Worm (Caenorhabditis elegans): Measurements from ENCODE around the gene R11D1.1.

R11D1.1 gene

DNA sequence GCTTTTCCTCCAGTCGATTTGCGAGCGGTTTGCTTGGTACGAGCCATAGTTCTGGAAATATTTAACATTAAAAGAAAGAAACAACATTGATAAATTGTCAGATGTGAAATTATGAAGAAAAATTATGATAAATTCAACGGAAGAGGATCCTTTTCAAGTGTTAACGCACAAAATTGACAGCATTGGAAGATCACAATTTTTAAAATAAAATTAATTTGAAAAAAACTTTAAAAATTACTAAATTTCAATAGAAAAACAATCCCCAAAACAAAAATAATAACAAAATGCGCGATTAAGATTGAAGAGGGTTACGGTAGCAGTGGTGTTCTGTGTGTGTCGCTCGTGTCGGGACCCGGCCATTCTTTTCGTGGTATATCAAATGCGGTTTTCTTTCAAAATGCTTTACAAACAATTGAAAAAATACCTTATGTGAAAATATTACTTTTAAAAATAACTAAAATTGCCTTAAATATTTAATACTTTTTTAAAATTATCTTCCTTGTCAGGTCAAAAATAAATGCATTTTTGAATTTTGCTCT, 43.8 kb upstream of the R11D1.1 start, which contains the start of gene his-74:
TSS of gene his-74 (minus strand) at position 51 of the 539 bp plus-strand sequence.
- no peak for TF ChIP-seq gei-17 (GFP tag; optimal IDR thresholded peaks at IDR 0.05)
- TF ChIP-seq xnd-1 (tag; optimal IDR thresholded peaks at IDR 0.05) = peak; percentile 47
- TF ChIP-seq attf-6 (GFP tag; IDR thresholded peaks at IDR 0.05) = no peak
- TF ChIP-seq madf-3 (GFP tag; IDR thresholded peaks at IDR 0.05) = no peak
- no peak for TF ChIP-seq T26A5.8 (tag; optimal IDR thresholded peaks at IDR 0.05)
- TF ChIP-seq lin-54 (GFP tag; optimal IDR thresholded peaks at IDR 0.05) = peak; percentile 14
- no peak for TF ChIP-seq let-526 (GFP tag; IDR thresholded peaks at IDR 0.05)
- TF ChIP-seq madf-6 (GFP tag; IDR thresholded peaks at IDR 0.05) = peak; percentile 84
- TF ChIP-seq snpc-3.4 (tag; optimal IDR thresholded peaks at IDR 0.05) = peak; percentile 15
- peak; percentile 77 for TF ChIP-seq F33H1.4 (GFP tag; IDR thresholded peaks at IDR 0.05)
- TF ChIP-seq ceh-91 (GFP tag; IDR thresholded peaks at IDR 0.05) = 0 out of 2 replicates have a peak, but pooled peaks have one; percentile 26
- no peak for TF ChIP-seq sea-2 (GFP tag; IDR thresholded peaks at IDR 0.05)
- TF ChIP-seq D2030.7 (GFP tag; IDR thresholded peaks at IDR 0.05) = peak; percentile 51; the same call in 1 of the 2 replicates
- 0 out of 2 replicates have a peak, but pooled peaks have one; percentile 9 for TF ChIP-seq hmg-1.2 (GFP tag; IDR thresholded peaks at IDR 0.05)
- peak; percentile 34; the same call in 1 of the 2 replicates for TF ChIP-seq madf-8 (GFP tag; conservative IDR thresholded peaks at IDR 0.05)
- TF ChIP-seq lsl-1 (GFP tag; optimal IDR thresholded peaks at IDR 0.05) = peak; percentile 88

DNA sequence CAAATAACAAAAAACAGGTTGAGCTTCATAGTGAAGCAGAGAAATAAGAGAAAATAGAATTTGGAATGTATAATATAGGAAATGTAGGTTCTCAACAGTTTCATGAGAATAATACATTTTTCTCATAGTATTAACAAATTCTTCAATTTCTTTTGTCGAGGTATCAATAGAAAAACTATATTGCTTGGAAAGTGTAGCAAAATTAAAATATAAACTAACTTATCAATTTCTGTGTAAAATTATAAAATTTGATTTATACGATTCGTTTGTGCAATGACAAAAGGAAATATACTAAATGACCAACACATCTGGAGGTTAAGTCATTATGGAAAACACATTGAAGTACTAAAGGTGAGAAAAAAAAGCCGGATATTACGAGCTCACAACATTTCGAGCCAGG, 42.6 kb upstream of the R11D1.1 start, which contains the start of gene W05B10.3:
TSS of gene W05B10.3 (minus strand) at position 101 of the 400 bp plus-strand sequence.
- TF ChIP-seq tbx-9 (tag; optimal IDR thresholded peaks at IDR 0.05; ENCODE audit: borderline replicate concordance) = no peak

DNA sequence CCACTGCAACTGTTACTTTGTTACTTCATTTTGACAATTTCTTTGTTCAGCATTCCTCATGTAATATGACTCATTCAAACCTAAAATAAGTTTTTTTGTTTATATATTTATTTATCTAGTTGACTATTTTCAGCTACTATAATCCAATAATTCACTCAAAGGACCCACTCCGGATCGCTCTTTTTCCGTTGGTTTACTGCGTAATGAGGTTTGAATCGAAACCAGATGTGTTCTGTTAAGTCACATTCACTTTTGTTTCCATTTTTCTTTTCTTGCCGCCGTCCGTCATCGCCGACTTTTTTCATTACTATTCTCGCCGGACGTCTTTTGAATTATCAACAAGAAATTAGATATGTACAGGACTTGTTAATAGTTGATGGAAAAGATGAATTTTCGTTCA, 40.8 kb upstream of the R11D1.1 start:
- TF ChIP-seq cebp-2 (GFP tag; IDR thresholded peaks at IDR 0.05) (no peak), F52B5.7 (tag; optimal IDR thresholded peaks at IDR 0.05) (no peak), C06A6.2 (GFP tag; conservative IDR thresholded peaks at IDR 0.05) (no peak), tbp1 (GFP tag; optimal IDR thresholded peaks at IDR 0.05) (no peak), lin-40 (tag; optimal IDR thresholded peaks at IDR 0.05) (no peak), Y79H2A.3 (GFP tag; conservative IDR thresholded peaks at IDR 0.05) (no peak), athp-1 (tag; optimal IDR thresholded peaks at IDR 0.05) (no peak), lsy-27 (tag; optimal IDR thresholded peaks at IDR 0.05; ENCODE audit: borderline replicate concordance, insufficient read depth) (no peak), attf-6 (GFP tag; IDR thresholded peaks at IDR 0.05) (no peak), madf-6 (GFP tag; IDR thresholded peaks at IDR 0.05) (no peak), xnd-1 (tag; optimal IDR thresholded peaks at IDR 0.05) (no peak), nfya-1 (tag; optimal IDR thresholded peaks at IDR 0.05; ENCODE audit: borderline replicate concordance, insufficient read depth) (no peak), ama-1 (optimal IDR thresholded peaks at IDR 0.05) (no peak), ama-1 (GFP tag; optimal IDR thresholded peaks at IDR 0.05) (no peak), nhr-179 (tag; optimal IDR thresholded peaks at IDR 0.05) (no peak), B0019.2 (GFP tag; conservative IDR thresholded peaks at IDR 0.05) (no peak), ceh-91 (GFP tag; IDR thresholded peaks at IDR 0.05) (no peak), pha-4 (tag; optimal IDR thresholded peaks at IDR 0.05) (no peak)

DNA sequence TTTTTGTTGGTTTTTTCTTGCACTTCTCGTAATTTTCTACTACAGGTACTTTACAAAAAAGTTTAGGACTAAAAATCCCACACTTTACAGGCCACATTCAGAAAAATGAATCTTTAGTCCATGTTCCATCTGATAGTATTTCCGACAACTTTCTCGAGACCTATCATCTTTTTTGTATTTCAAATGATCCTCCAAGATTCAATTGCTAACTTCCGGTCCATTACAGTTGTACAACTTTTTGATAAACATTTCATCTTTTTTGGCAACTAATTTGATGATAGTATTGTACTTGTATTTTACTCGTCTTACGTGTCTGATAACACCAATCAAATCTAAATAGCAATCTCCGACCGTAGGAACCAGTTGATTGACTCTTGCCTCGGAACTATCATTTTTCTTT, 36.8 kb upstream of the R11D1.1 start:
- TF ChIP-seq mel-28 (tag; optimal IDR thresholded peaks at IDR 0.05; ENCODE audit: borderline replicate concordance) = no peak
- TF ChIP-seq K11D2.4 (GFP tag; IDR thresholded peaks at IDR 0.05) = no peak
- TF ChIP-seq F39B2.1 (GFP tag; IDR thresholded peaks at IDR 0.05) = no peak
- no peak for TF ChIP-seq efl-1 (GFP tag; optimal IDR thresholded peaks at IDR 0.05)
